Fruit fly (Drosophila melanogaster) whole organism, prepupa: ENCODE measurements around the gene sav.

Source experiments
- CG15336 ChIP-seq: fragments of 200-800 bp; sonication (Bioruptor generic); IDR thresholded peaks from 2 replicates; pipeline ENCODE4 v1.3.6; 2022; ENCODE audit warnings: missing biosample characterization, missing genetic modification characterization
- CG1621 ChIP-seq: fragments of 200-800 bp; sonication (Bioruptor generic); optimal IDR thresholded peaks from 3 replicates; lab custom pipeline; 2018; ENCODE audit warnings: missing biosample characterization, mild to moderate bottlenecking, missing genetic modification characterization
- CG32006 ChIP-seq: fragments of 200-800 bp; sonication (Bioruptor generic); optimal IDR thresholded peaks from 3 replicates; lab custom pipeline; 2017; ENCODE audit warnings: missing biosample characterization, mild to moderate bottlenecking, missing genetic modification characterization
- CG34406 ChIP-seq: fragments of 200-800 bp; sonication (Bioruptor generic); optimal IDR thresholded peaks from 3 replicates; lab custom pipeline; 2016; ENCODE audit warnings: missing biosample characterization, missing genetic modification characterization
- CG6808 ChIP-seq: fragments of 200-800 bp; sonication (Bioruptor generic); optimal IDR thresholded peaks from 3 replicates; lab custom pipeline; 2017; ENCODE audit warnings: missing biosample characterization, missing genetic modification characterization, mild to moderate bottlenecking, moderate library complexity, missing genetic modification reagents
- Hr38 ChIP-seq: sonication (Bioruptor generic); optimal IDR thresholded peaks from 2 replicates; lab custom pipeline; 2016; ENCODE audit warnings: missing biosample characterization, missing genetic modification characterization
- Hr39 ChIP-seq: fragments of 200-800 bp; sonication (Bioruptor generic); optimal IDR thresholded peaks from 2 replicates; lab custom pipeline; 2016; ENCODE audit warnings: missing biosample characterization, missing genetic modification characterization
- Hr4 ChIP-seq: fragments of 200-800 bp; sonication (Bioruptor generic); optimal IDR thresholded peaks from 3 replicates; lab custom pipeline; 2016; ENCODE audit warnings: missing biosample characterization, missing genetic modification characterization
- Lpt ChIP-seq: fragments of 200-800 bp; sonication (Bioruptor generic); optimal IDR thresholded peaks from 3 replicates; lab custom pipeline; 2016; ENCODE audit warnings: missing biosample characterization, missing genetic modification characterization
- Sox102F ChIP-seq: fragments of 200-800 bp; sonication (Bioruptor generic); optimal IDR thresholded peaks from 2 replicates; lab custom pipeline; 2016; ENCODE audit warnings: missing biosample characterization, mild to moderate bottlenecking, missing genetic modification characterization
- Sox15 ChIP-seq: fragments of 200-800 bp; sonication (Bioruptor generic); optimal IDR thresholded peaks from 3 replicates; lab custom pipeline; 2016; ENCODE audit warnings: missing biosample characterization, missing genetic modification characterization
- esn ChIP-seq: fragments of 200-800 bp; sonication (Bioruptor generic); optimal IDR thresholded peaks from 2 replicates; lab custom pipeline; 2016; ENCODE audit warnings: missing biosample characterization, mild to moderate bottlenecking, missing genetic modification characterization, moderate library complexity
- ss ChIP-seq, 2 experiments: fragments of 200-800 bp; sonication (Bioruptor generic); optimal IDR thresholded peaks; 2 replicates in 1 of 2; 3 replicates in 1 of 2; lab custom pipeline; 2017 to 2018; ENCODE audit warnings: mild to moderate bottlenecking in 2 of 2, missing biosample characterization in 2 of 2, missing genetic modification characterization in 2 of 2, moderate library complexity in 1 of 2
- svp ChIP-seq: fragments of 200-800 bp; sonication (Bioruptor generic); peaks from one replicate; lab custom pipeline; 2016; ENCODE audit warnings: missing biosample characterization, missing genetic modification characterization

DNA sequence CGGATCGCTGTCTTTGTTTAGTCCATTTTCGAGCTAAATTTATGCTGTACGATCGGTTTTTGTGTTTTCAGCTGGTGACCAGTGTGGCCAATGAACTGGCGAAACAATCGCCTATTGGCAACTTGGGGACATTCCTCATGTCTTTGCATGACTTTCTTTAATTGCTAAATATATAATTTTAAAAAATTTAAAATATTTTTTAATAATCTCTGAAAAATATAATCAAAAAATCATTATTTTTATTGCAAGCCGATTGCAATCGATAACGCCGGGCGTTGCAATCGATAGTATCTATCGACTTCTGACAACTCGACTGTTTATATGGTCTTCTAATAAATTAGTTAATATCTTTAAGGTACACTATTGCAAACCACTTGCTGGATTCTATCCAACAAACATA is at the start of gene sav, which contains the start of gene Ublcp1:
- peak; percentile 50 for TF ChIP-seq svp (GFP tag; lab: Kevin White, UChicago)
- no peak for TF ChIP-seq CG32006
- no peak for TF ChIP-seq Sox15 (GFP tag; lab: Kevin White, UChicago)
- no peak for TF ChIP-seq Hr38 (GFP tag; lab: Kevin White, UChicago)
- no peak for TF ChIP-seq ss (GFP tag; optimal IDR thresholded peaks at IDR 0.05; lab: Kevin White, UChicago)
- TF ChIP-seq CG34406, result no peak
- TF ChIP-seq CG1621, result no peak
- TF ChIP-seq Sox102F (GFP tag; lab: Kevin White, UChicago), result no peak
- peak; percentile 47 for TF ChIP-seq esn (GFP tag; lab: Kevin White, UChicago)
- TF ChIP-seq CG15336, result no peak
- no peak for TF ChIP-seq Hr4 (GFP tag; lab: Kevin White, UChicago)
- TF ChIP-seq Lpt (GFP tag; lab: Kevin White, UChicago), result no peak
- TF ChIP-seq CG6808 (GFP tag; lab: Kevin White, UChicago), result peak; percentile 83
- TF ChIP-seq Hr39 (GFP tag; lab: Kevin White, UChicago), result no peak
